Worm (Caenorhabditis elegans) whole organism, L4 larva: Measurements from ENCODE around the gene dhs-30.

Experiments
- D1046.2 ChIP-seq: fragments of 200-800 bp; sonication (Bioruptor generic); IDR thresholded peaks from 2 replicates; pipeline ENCODE4 v1.3.6; 2022; ENCODE audit warnings: missing genetic modification characterization, missing compliant biosample characterization
- F26F4.8 ChIP-seq: fragments of 200-800 bp; sonication (Bioruptor generic); conservative IDR thresholded peaks from 2 replicates; pipeline ENCODE4 v1.3.6; 2022; ENCODE audit warnings: missing genetic modification characterization, missing compliant biosample characterization
- F37D6.2 ChIP-seq: sonication (generic microtip); optimal IDR thresholded peaks from 2 replicates; lab custom pipeline; 2016; ENCODE audit warnings: mild to moderate bottlenecking, missing genetic modification characterization, missing compliant biosample characterization
- R02D3.7 ChIP-seq: fragments of 150-350 bp; sonication (generic microtip); optimal IDR thresholded peaks from 3 replicates; lab custom pipeline; 2014; ENCODE audit warnings: missing biosample characterization, missing genetic modification characterization
- Y105C5A.15 ChIP-seq: fragments of 200-800 bp; sonication (Bioruptor generic); IDR thresholded peaks from 2 replicates; pipeline ENCODE4 v1.3.6; 2022; ENCODE audit warnings: missing genetic modification characterization, missing compliant biosample characterization
- aha-1 ChIP-seq: fragments of 150-350 bp; peaks from one replicate; lab custom pipeline; 2014; ENCODE audit warnings: missing biosample characterization, missing genetic modification characterization
- attf-4 ChIP-seq: sonication (generic microtip); optimal IDR thresholded peaks from 3 replicates; lab custom pipeline; 2017; ENCODE audit warnings: missing biosample characterization, missing genetic modification characterization
- ceh-20 ChIP-seq: fragments of 200-800 bp; sonication (Bioruptor generic); IDR thresholded peaks from 2 replicates; pipeline ENCODE4 v1.3.6; 2022; ENCODE audit warnings: missing genetic modification reagents, missing genetic modification characterization, missing compliant biosample characterization
- ceh-28 ChIP-seq: fragments of 150-350 bp; optimal IDR thresholded peaks from 2 replicates; lab custom pipeline; 2014; ENCODE audit warnings: missing biosample characterization, missing genetic modification reagents, missing genetic modification characterization
- ceh-62 ChIP-seq: sonication (generic microtip); optimal IDR thresholded peaks from 2 replicates; lab custom pipeline; 2017; ENCODE audit warnings: missing biosample characterization, missing genetic modification characterization
- ces-1 ChIP-seq: fragments of 150-350 bp; sonication (generic microtip); optimal IDR thresholded peaks from 4 replicates; lab custom pipeline; 2014; ENCODE audit warnings: missing biosample characterization, missing genetic modification reagents, missing genetic modification characterization
- cey-2 ChIP-seq: sonication (generic microtip); optimal IDR thresholded peaks from 3 replicates; lab custom pipeline; 2017; ENCODE audit warnings: missing genetic modification characterization, mild to moderate bottlenecking, missing compliant biosample characterization, antibody characterized with exemption, borderline replicate concordance; ENCODE audit not compliant: insufficient read depth
- daf-12 ChIP-seq: fragments of 150-350 bp; optimal IDR thresholded peaks from 2 replicates; lab custom pipeline; 2014; ENCODE audit warnings: missing biosample characterization, missing genetic modification reagents, missing genetic modification characterization
- daf-16 ChIP-seq, 3 experiments: sonication (generic microtip); optimal IDR thresholded peaks; 2 replicates each; lab custom pipeline; 2016 to 2017; ENCODE audit warnings: missing genetic modification characterization in 3 of 3, missing genetic modification reagents in 3 of 3, mild to moderate bottlenecking in 2 of 3, missing compliant biosample characterization in 2 of 3, missing biosample characterization in 1 of 3, moderate library complexity in 1 of 3
- dmd-6 ChIP-seq: fragments of 200-800 bp; sonication (Bioruptor generic); IDR thresholded peaks from 2 replicates; pipeline ENCODE4 v1.3.6; 2022; ENCODE audit warnings: missing genetic modification reagents, missing genetic modification characterization, missing compliant biosample characterization
- dmd-8 ChIP-seq: fragments of 200-800 bp; sonication (Bioruptor generic); IDR thresholded peaks from 2 replicates; pipeline ENCODE4 v1.3.6; 2022; ENCODE audit warnings: missing genetic modification characterization, missing compliant biosample characterization
- dve-1 ChIP-seq: sonication (generic microtip); optimal IDR thresholded peaks from 2 replicates; lab custom pipeline; 2017; ENCODE audit warnings: antibody characterized with exemption, mild to moderate bottlenecking, missing genetic modification characterization, missing compliant biosample characterization; ENCODE audit not compliant: insufficient read depth
- egl-27 ChIP-seq: sonication (generic microtip); optimal IDR thresholded peaks from 3 replicates; lab custom pipeline; 2017; ENCODE audit warnings: missing biosample characterization, missing genetic modification reagents, missing genetic modification characterization
- fkh-10 ChIP-seq: fragments of 150-350 bp; optimal IDR thresholded peaks from 2 replicates; lab custom pipeline; 2014; ENCODE audit warnings: missing biosample characterization, missing genetic modification reagents, missing genetic modification characterization
- gei-8 ChIP-seq: fragments of 200-800 bp; sonication (Bioruptor generic); optimal IDR thresholded peaks from 2 replicates; lab custom pipeline; 2018; ENCODE audit warnings: mild to moderate bottlenecking, missing genetic modification characterization, missing compliant biosample characterization
- hlh-11 ChIP-seq: fragments of 200-800 bp; sonication (Bioruptor generic); optimal IDR thresholded peaks from 2 replicates; lab custom pipeline; 2018; ENCODE audit warnings: mild to moderate bottlenecking, missing genetic modification characterization, missing compliant biosample characterization
- hlh-30 ChIP-seq: sonication (generic microtip); optimal IDR thresholded peaks from 2 replicates; lab custom pipeline; 2017; ENCODE audit warnings: antibody characterized with exemption, mild to moderate bottlenecking, missing genetic modification characterization, missing compliant biosample characterization; ENCODE audit not compliant: insufficient read depth
- hmg-1.1 ChIP-seq: fragments of 200-800 bp; sonication (Bioruptor generic); IDR thresholded peaks from 2 replicates; pipeline ENCODE4 v1.3.6; 2022; ENCODE audit warnings: missing genetic modification reagents, missing genetic modification characterization, missing compliant biosample characterization
- lim-7 ChIP-seq: fragments of 200-800 bp; sonication (Bioruptor generic); IDR thresholded peaks from 2 replicates; pipeline ENCODE4 v1.3.6; 2022; ENCODE audit warnings: missing genetic modification characterization, missing compliant biosample characterization
- lin-13 ChIP-seq: fragments of 150-350 bp; optimal IDR thresholded peaks from 2 replicates; lab custom pipeline; 2014; ENCODE audit warnings: missing biosample characterization, missing genetic modification reagents, missing genetic modification characterization
- lin-39 ChIP-seq: fragments of 150-350 bp; optimal IDR thresholded peaks from 2 replicates; lab custom pipeline; 2014; ENCODE audit warnings: missing biosample characterization, missing genetic modification reagents, missing genetic modification characterization
- lir-3 ChIP-seq: sonication (generic microtip); optimal IDR thresholded peaks from 2 replicates; lab custom pipeline; 2016; ENCODE audit warnings: mild to moderate bottlenecking, missing genetic modification characterization, missing compliant biosample characterization
- lsy-2 ChIP-seq, 2 experiments: fragments of 150-350 bp in 1 of 2; sonication (generic microtip) in 1 of 2; optimal IDR thresholded peaks; 2 replicates each; lab custom pipeline; 2014 to 2017; ENCODE audit warnings: missing biosample characterization in 2 of 2, missing genetic modification characterization in 2 of 2
- mdl-1 ChIP-seq, 2 experiments: fragments of 150-350 bp in 1 of 2; sonication (generic microtip) in 1 of 2; optimal IDR thresholded peaks; 2 replicates each; lab custom pipeline; 2014 to 2017; ENCODE audit warnings: missing biosample characterization in 2 of 2, missing genetic modification characterization in 2 of 2
- mep-1 ChIP-seq: fragments of 150-350 bp; sonication (generic microtip); optimal IDR thresholded peaks from 3 replicates; lab custom pipeline; 2014; ENCODE audit warnings: missing biosample characterization, missing genetic modification characterization
- mes-2 ChIP-seq: sonication (generic microtip); optimal IDR thresholded peaks from 2 replicates; lab custom pipeline; 2016; ENCODE audit warnings: missing genotype, mild to moderate bottlenecking, missing genetic modification characterization, missing compliant biosample characterization; ENCODE audit not compliant: poor library complexity, severe bottlenecking
- mxl-2 ChIP-seq: fragments of 200-800 bp; sonication (Bioruptor generic); conservative IDR thresholded peaks from 2 replicates; pipeline ENCODE4 v1.3.6; 2022; ENCODE audit warnings: missing genetic modification reagents, missing genetic modification characterization, missing compliant biosample characterization
- mxl-3 ChIP-seq: fragments of 200-800 bp; sonication (Bioruptor generic); optimal IDR thresholded peaks from 2 replicates; lab custom pipeline; 2018; ENCODE audit warnings: mild to moderate bottlenecking, missing genetic modification characterization, missing compliant biosample characterization
- nhr-102 ChIP-seq: sonication (generic microtip); optimal IDR thresholded peaks from 2 replicates; lab custom pipeline; 2016; ENCODE audit warnings: mild to moderate bottlenecking, missing genetic modification characterization, moderate library complexity, missing compliant biosample characterization
- nhr-48 ChIP-seq: sonication (generic microtip); optimal IDR thresholded peaks from 2 replicates; lab custom pipeline; 2016; ENCODE audit warnings: mild to moderate bottlenecking, missing genetic modification characterization, missing compliant biosample characterization
- nhr-6 ChIP-seq: fragments of 150-350 bp; optimal IDR thresholded peaks from 2 replicates; lab custom pipeline; 2014; ENCODE audit warnings: missing biosample characterization, missing genetic modification characterization
- pha-4 ChIP-seq, 2 experiments: fragments of 150-350 bp in 1 of 2; fragments of 200-800 bp in 1 of 2; sonication (Bioruptor generic) in 1 of 2; IDR thresholded peaks in 1 of 2; optimal IDR thresholded peaks in 1 of 2; 2 replicates each; pipeline versions ENCODE4 v1.3.6 to Lab custom; 2014 to 2022; ENCODE audit warnings: missing genetic modification characterization in 2 of 2, missing genetic modification reagents in 2 of 2, missing biosample characterization in 1 of 2, missing compliant biosample characterization in 1 of 2
- pqm-1 ChIP-seq: sonication (generic microtip); optimal IDR thresholded peaks from 2 replicates; lab custom pipeline; 2017; ENCODE audit warnings: missing biosample characterization, missing genetic modification characterization
- rbr-2 ChIP-seq: sonication (generic microtip); optimal IDR thresholded peaks from 2 replicates; lab custom pipeline; 2016; ENCODE audit warnings: missing genotype, missing genetic modification characterization, missing compliant biosample characterization
- saeg-2 ChIP-seq: fragments of 200-800 bp; sonication (Bioruptor generic); IDR thresholded peaks from 2 replicates; pipeline ENCODE4 v1.3.6; 2022; ENCODE audit warnings: missing genetic modification reagents, missing genetic modification characterization, missing compliant biosample characterization
- sdz-12 ChIP-seq: fragments of 200-800 bp; sonication (Bioruptor generic); optimal IDR thresholded peaks from 2 replicates; lab custom pipeline; 2018; ENCODE audit warnings: mild to moderate bottlenecking, missing genetic modification characterization, missing compliant biosample characterization
- skn-1 ChIP-seq: fragments of 150-350 bp; optimal IDR thresholded peaks from 2 replicates; lab custom pipeline; 2014; ENCODE audit warnings: missing biosample characterization, missing genetic modification characterization
- spr-3 ChIP-seq: fragments of 200-800 bp; sonication (Bioruptor generic); optimal IDR thresholded peaks from 2 replicates; lab custom pipeline; 2018; ENCODE audit warnings: mild to moderate bottlenecking, missing genetic modification characterization, missing compliant biosample characterization
- tra-1 ChIP-seq: fragments of 200-800 bp; sonication (Bioruptor generic); IDR thresholded peaks from 2 replicates; pipeline ENCODE4 v1.3.6; 2022; ENCODE audit warnings: missing genetic modification reagents, missing genetic modification characterization, missing compliant biosample characterization
- unc-39 ChIP-seq: sonication (generic microtip); optimal IDR thresholded peaks from 2 replicates; lab custom pipeline; 2017; ENCODE audit warnings: missing biosample characterization, missing genetic modification characterization
- unc-62 ChIP-seq, 3 experiments: fragments of 150-350 bp in 1 of 3; sonication (generic microtip); optimal IDR thresholded peaks in 2 of 3; peaks in 1 of 3; 1 replicate in 1 of 3; 2 replicates in 2 of 3; lab custom pipeline; 2014 to 2017; ENCODE audit warnings: missing biosample characterization in 3 of 3, missing genetic modification characterization in 3 of 3, missing genetic modification reagents in 3 of 3, missing genotype in 1 of 3
- zag-1 ChIP-seq: fragments of 150-350 bp; optimal IDR thresholded peaks from 2 replicates; lab custom pipeline; 2014; ENCODE audit warnings: missing biosample characterization, missing genetic modification characterization
- zip-2 ChIP-seq: fragments of 150-350 bp; optimal IDR thresholded peaks from 2 replicates; lab custom pipeline; 2014; ENCODE audit warnings: missing biosample characterization, missing genetic modification characterization
- ztf-7 ChIP-seq: fragments of 150-350 bp; optimal IDR thresholded peaks from 2 replicates; lab custom pipeline; 2014; ENCODE audit warnings: missing biosample characterization, missing genetic modification characterization

Gene dhs-30

ce11 chrX:17184363-17184762 is 51.3 kb downstream of the dhs-30 start (continued):
- no peak for TF ChIP-seq F26F4.8 (GFP tag; lab: Robert Waterston, UW)
- peak; percentile 30 for TF ChIP-seq nhr-102
- no peak for TF ChIP-seq zag-1
- TF ChIP-seq pqm-1 (tag; lab: Kevin White, UChicago) = no peak
- TF ChIP-seq daf-16 (GFP tag; optimal IDR thresholded peaks at IDR 0.05; lab: Kevin White, UChicago) = peak in 1 of 2 experiments; percentile 6
- peak; percentile 56 for TF ChIP-seq daf-16 (tag; optimal IDR thresholded peaks at IDR 0.05; lab: Kevin White, UChicago)
- no peak for TF ChIP-seq gei-8
- no peak for TF ChIP-seq attf-4
- no peak for TF ChIP-seq spr-3 (GFP tag; lab: Kevin White, UChicago)
- TF ChIP-seq hlh-30 (tag; lab: Kevin White, UChicago) = peak; percentile 81
- TF ChIP-seq nhr-48 (tag; lab: Kevin White, UChicago) = peak; percentile 51
- peak; percentile 78 for TF ChIP-seq hlh-11 (tag; lab: Kevin White, UChicago)
- peak; percentile 51; the same call in 1 of the 2 replicates for TF ChIP-seq ceh-20 (GFP tag; lab: Robert Waterston, UW)
- TF ChIP-seq aha-1 (tag; lab: Kevin White, UChicago) = no peak
- TF ChIP-seq tra-1 = no peak
- no peak for TF ChIP-seq F37D6.2 (tag; lab: Kevin White, UChicago)
- TF ChIP-seq hmg-1.1 (GFP tag; lab: Robert Waterston, UW) = peak; percentile 91
- TF ChIP-seq fkh-10 (GFP tag; lab: Kevin White, UChicago) = peak; percentile 58
- no peak for TF ChIP-seq lin-13
- no peak for TF ChIP-seq R02D3.7 (tag; lab: Kevin White, UChicago)
- no peak for TF ChIP-seq pha-4 (GFP tag; IDR thresholded peaks at IDR 0.05; lab: Robert Waterston, UW)
- TF ChIP-seq pha-4 (tag; optimal IDR thresholded peaks at IDR 0.05; lab: Kevin White, UChicago) = peak; percentile 59
- TF ChIP-seq dmd-8 (GFP tag; lab: Robert Waterston, UW) = no peak
- no peak for TF ChIP-seq egl-27 (tag; lab: Kevin White, UChicago)
- no peak for TF ChIP-seq sdz-12
- TF ChIP-seq D1046.2 (GFP tag; lab: Robert Waterston, UW) = no peak
- peak; percentile 27; the same call in 1 of the 2 replicates for TF ChIP-seq dmd-6
- TF ChIP-seq ceh-28 (tag; lab: Kevin White, UChicago) = no peak
- peak; percentile 76 for TF ChIP-seq mes-2 (tag; lab: Kevin White, UChicago)
- TF ChIP-seq rbr-2 (tag; lab: Kevin White, UChicago) = peak; percentile 75
- no peak for TF ChIP-seq mxl-2
- TF ChIP-seq lim-7 = no peak
- TF ChIP-seq lir-3 = no peak
- peak; percentile 34 for TF ChIP-seq zip-2
- peak; percentile 98 for TF ChIP-seq mdl-1 (tag; optimal IDR thresholded peaks at IDR 0.05; lab: Kevin White, UChicago)
- TF ChIP-seq ztf-7 = no peak
- peak; percentile 25 for TF ChIP-seq dve-1
- TF ChIP-seq mxl-3 (GFP tag; lab: Kevin White, UChicago) = peak; percentile 90

ce11 chrX:17181220-17181619 is 54.4 kb downstream of the dhs-30 start:
- no peak for TF ChIP-seq fkh-10 (GFP tag; lab: Kevin White, UChicago)
- TF ChIP-seq daf-12 (tag; lab: Kevin White, UChicago) = no peak
- TF ChIP-seq D1046.2 (GFP tag; lab: Robert Waterston, UW) = no peak
- peak; percentile 75 for TF ChIP-seq dve-1
- TF ChIP-seq cey-2 (tag; lab: Kevin White, UChicago) = no peak
- TF ChIP-seq ztf-7 = peak; percentile 63
- no peak for TF ChIP-seq skn-1 (tag; lab: Kevin White, UChicago)
- no peak for TF ChIP-seq lin-39 (tag; lab: Kevin White, UChicago)
- TF ChIP-seq nhr-6 (tag; lab: Kevin White, UChicago) = peak; percentile 17
- no peak for TF ChIP-seq ces-1 (GFP tag; lab: Kevin White, UChicago)
- peak; percentile 57 for TF ChIP-seq hlh-11 (tag; lab: Kevin White, UChicago)
- TF ChIP-seq ceh-28 (tag; lab: Kevin White, UChicago) = no peak
- TF ChIP-seq unc-39 = no peak
- TF ChIP-seq lim-7 = no peak
- TF ChIP-seq lsy-2 (tag; optimal IDR thresholded peaks at IDR 0.05; lab: Kevin White, UChicago) = peak in 1 of 2 experiments; percentile 24
- TF ChIP-seq ceh-62 = no peak
- peak; percentile 89 for TF ChIP-seq mes-2 (tag; lab: Kevin White, UChicago)
- TF ChIP-seq saeg-2 = no peak
- no peak for TF ChIP-seq pha-4 (GFP tag; IDR thresholded peaks at IDR 0.05; lab: Robert Waterston, UW)
- TF ChIP-seq pha-4 (tag; optimal IDR thresholded peaks at IDR 0.05; lab: Kevin White, UChicago) = peak; percentile 35
- TF ChIP-seq dmd-6 = no peak; the same call in 1 of the 2 replicates
- TF ChIP-seq Y105C5A.15 (GFP tag; lab: Robert Waterston, UW) = no peak
- peak; percentile 84 for TF ChIP-seq mep-1
- TF ChIP-seq unc-62 (GFP tag; optimal IDR thresholded peaks at IDR 0.05 in 1 of 2; lab: Kevin White, UChicago) = peak in 1 of 2 experiments; percentile 83
- TF ChIP-seq unc-62 (tag; optimal IDR thresholded peaks at IDR 0.05; lab: Kevin White, UChicago) = no peak
